Worm (Caenorhabditis elegans) whole organism, L1 larva: Measurements from ENCODE around the gene best-17.

Experiments used
- Y116A8C.19 ChIP-seq: sonication (generic microtip); optimal IDR thresholded peaks from 2 replicates; lab custom pipeline; 2016; ENCODE audit warnings: missing compliant biosample characterization, missing genetic modification characterization, borderline replicate concordance
- alr-1 ChIP-seq: fragments of 200-800 bp; sonication (Bioruptor generic); optimal IDR thresholded peaks from 2 replicates; lab custom pipeline; 2018; ENCODE audit warnings: borderline replicate concordance, mild to moderate bottlenecking, missing genetic modification characterization, missing compliant biosample characterization
- ceh-90 ChIP-seq: sonication (generic microtip); optimal IDR thresholded peaks from 2 replicates; lab custom pipeline; 2016; ENCODE audit warnings: missing genetic modification characterization, missing compliant biosample characterization
- dpl-1 ChIP-seq, 3 experiments: fragments of 150-350 bp in 2 of 3; sonication (generic microtip) in 1 of 3; optimal IDR thresholded peaks; 2 replicates each; lab custom pipeline; 2014 to 2017; ENCODE audit warnings: missing biosample characterization in 3 of 3, missing genetic modification characterization in 3 of 3, missing genetic modification reagents in 3 of 3
- egl-13 ChIP-seq: sonication (generic microtip); optimal IDR thresholded peaks from 2 replicates; lab custom pipeline; 2016; ENCODE audit warnings: missing genotype, missing genetic modification reagents, missing genetic modification characterization, missing compliant biosample characterization
- egl-27 ChIP-seq, 2 experiments: fragments of 150-350 bp in 1 of 2; sonication (generic microtip); optimal IDR thresholded peaks; 3 replicates each; lab custom pipeline; 2017 to 2018; ENCODE audit warnings: missing biosample characterization in 2 of 2, missing genetic modification characterization in 2 of 2, missing genetic modification reagents in 2 of 2
- elt-2 ChIP-seq: sonication (generic microtip); optimal IDR thresholded peaks from 2 replicates; lab custom pipeline; 2016; ENCODE audit warnings: missing genetic modification characterization, mild to moderate bottlenecking, inconsistent platforms, missing compliant biosample characterization, missing genetic modification reagents
- ets-5 ChIP-seq: fragments of 200-800 bp; sonication (Bioruptor generic); IDR thresholded peaks from 2 replicates; pipeline ENCODE4 v1.3.6; 2022; ENCODE audit warnings: missing genetic modification characterization, missing compliant biosample characterization
- fkh-10 ChIP-seq: sonication (generic microtip); optimal IDR thresholded peaks from 2 replicates; lab custom pipeline; 2017; ENCODE audit warnings: missing biosample characterization, missing genetic modification reagents, missing genetic modification characterization
- lin-35 ChIP-seq, 2 experiments: fragments of 150-350 bp; optimal IDR thresholded peaks; 2 replicates each; lab custom pipeline; 2014; ENCODE audit warnings: missing biosample characterization in 2 of 2, missing genetic modification characterization in 2 of 2, missing genetic modification reagents in 2 of 2
- lir-3 ChIP-seq: sonication (generic microtip); optimal IDR thresholded peaks from 2 replicates; lab custom pipeline; 2016; ENCODE audit warnings: mild to moderate bottlenecking, missing genetic modification characterization, moderate library complexity, missing compliant biosample characterization; ENCODE audit not compliant: poor library complexity
- mep-1 ChIP-seq: fragments of 150-350 bp; optimal IDR thresholded peaks from 2 replicates; lab custom pipeline; 2014; ENCODE audit warnings: missing biosample characterization, missing genetic modification characterization
- nhr-11 ChIP-seq: fragments of 150-350 bp; optimal IDR thresholded peaks from 2 replicates; lab custom pipeline; 2014; ENCODE audit warnings: missing biosample characterization, missing genetic modification characterization
- snu-23 ChIP-seq: sonication (generic microtip); optimal IDR thresholded peaks from 2 replicates; lab custom pipeline; 2016; ENCODE audit warnings: missing genetic modification characterization, missing compliant biosample characterization

DNA sequence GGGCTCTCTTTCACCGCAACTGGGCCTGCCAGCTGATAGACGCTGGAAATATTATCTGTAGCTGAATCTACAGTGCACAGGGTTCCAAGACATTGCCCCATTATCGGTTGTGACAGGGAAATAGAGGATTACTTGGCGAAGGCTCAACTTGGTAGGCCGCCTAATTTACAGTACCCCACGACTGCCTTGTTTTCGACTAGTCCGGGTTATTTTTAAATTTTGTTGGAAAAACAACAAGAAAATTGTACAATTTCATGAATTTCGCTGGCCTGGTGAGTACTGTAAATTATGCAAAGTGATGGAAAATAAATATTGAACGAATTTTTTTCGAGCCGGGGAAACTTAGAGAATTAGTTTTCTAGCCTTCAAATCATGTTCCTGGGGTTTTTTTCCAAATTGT, 26.6 kb upstream of the best-17 start, which contains the start of gene T19C3.7:
- TF ChIP-seq egl-27 (tag; optimal IDR thresholded peaks at IDR 0.05; lab: Kevin White, UChicago) = no peak
- TF ChIP-seq Y116A8C.19 = no peak
- no peak for TF ChIP-seq nhr-11 (tag; lab: Kevin White, UChicago)
- no peak for TF ChIP-seq alr-1 (tag; lab: Kevin White, UChicago)
- no peak for TF ChIP-seq egl-13 (tag; lab: Kevin White, UChicago)
- no peak for TF ChIP-seq lir-3 (tag; lab: Kevin White, UChicago)
- TF ChIP-seq ets-5 = no peak
- TF ChIP-seq fkh-10 (GFP tag; lab: Kevin White, UChicago) = no peak
- TF ChIP-seq mep-1 = no peak
- TF ChIP-seq lin-35 (GFP tag; optimal IDR thresholded peaks at IDR 0.05; lab: Kevin White, UChicago) = no peak
- no peak for TF ChIP-seq elt-2
- no peak for TF ChIP-seq ceh-90 (tag; lab: Kevin White, UChicago)
- no peak for TF ChIP-seq snu-23
- no peak for TF ChIP-seq dpl-1 (GFP tag; optimal IDR thresholded peaks at IDR 0.05; lab: Kevin White, UChicago)
